Fruit fly (Drosophila melanogaster) whole organism, embryonic: Measurements from ENCODE around the gene Tre1.

Experiments used
- Abd-B ChIP-seq: fragments of 200-800 bp; sonication (Bioruptor generic); optimal IDR thresholded peaks from 2 replicates; lab custom pipeline; 2018; ENCODE audit warnings: missing biosample characterization, mild to moderate bottlenecking, missing genetic modification characterization, moderate library complexity
- Bteb2 ChIP-seq: fragments of 200-800 bp; sonication (Bioruptor generic); optimal IDR thresholded peaks from 2 replicates; lab custom pipeline; 2016; ENCODE audit warnings: missing biosample characterization, missing genetic modification characterization
- CG10366 ChIP-seq: fragments of 200-800 bp; sonication (Bioruptor generic); IDR thresholded peaks from 2 replicates; pipeline ENCODE4 v1.3.6; 2022; ENCODE audit warnings: missing biosample characterization, missing genetic modification characterization
- CG11504 ChIP-seq: fragments of 200-800 bp; sonication (Bioruptor generic); optimal IDR thresholded peaks from 3 replicates; lab custom pipeline; 2019; ENCODE audit warnings: missing biosample characterization, mild to moderate bottlenecking, missing genetic modification characterization, moderate library complexity
- CG12071 ChIP-seq: fragments of 200-800 bp; sonication (Bioruptor generic); optimal IDR thresholded peaks from 3 replicates; lab custom pipeline; 2018; ENCODE audit warnings: missing biosample characterization, mild to moderate bottlenecking, missing genetic modification characterization
- CG12299 ChIP-seq: fragments of 200-800 bp; sonication (Bioruptor generic); optimal IDR thresholded peaks from 2 replicates; lab custom pipeline; 2018; ENCODE audit warnings: missing biosample characterization, mild to moderate bottlenecking, missing genetic modification characterization
- CG13775 ChIP-seq: fragments of 200-800 bp; sonication (Bioruptor generic); optimal IDR thresholded peaks from 3 replicates; lab custom pipeline; 2017; ENCODE audit warnings: missing biosample characterization, mild to moderate bottlenecking, missing genetic modification characterization
- CG15011 ChIP-seq: fragments of 200-800 bp; sonication (Bioruptor generic); optimal IDR thresholded peaks from 3 replicates; lab custom pipeline; 2018; ENCODE audit warnings: missing biosample characterization, mild to moderate bottlenecking, missing genetic modification characterization
- CG17612 ChIP-seq: fragments of 200-800 bp; sonication (Bioruptor generic); IDR thresholded peaks from 2 replicates; pipeline ENCODE4 v1.3.6; 2022; ENCODE audit warnings: missing biosample characterization, missing genetic modification characterization
- CG18764 ChIP-seq: fragments of 200-800 bp; sonication (Bioruptor generic); optimal IDR thresholded peaks from 3 replicates; lab custom pipeline; 2016; ENCODE audit warnings: missing biosample characterization, missing genetic modification characterization
- CG2199 ChIP-seq: fragments of 200-800 bp; sonication (Bioruptor generic); IDR thresholded peaks from 3 replicates; pipeline ENCODE4 v1.3.6; 2022; ENCODE audit warnings: missing biosample characterization, missing genetic modification characterization
- CG3065 ChIP-seq: fragments of 200-800 bp; sonication (Bioruptor generic); optimal IDR thresholded peaks from 2 replicates; lab custom pipeline; 2016; ENCODE audit warnings: missing biosample characterization, missing genetic modification characterization
- CG31365 ChIP-seq: fragments of 200-800 bp; sonication (Bioruptor generic); optimal IDR thresholded peaks from 2 replicates; lab custom pipeline; 2018; ENCODE audit warnings: missing biosample characterization, mild to moderate bottlenecking, missing genetic modification characterization
- CG34224 ChIP-seq: fragments of 200-800 bp; sonication (Bioruptor generic); IDR thresholded peaks from 3 replicates; pipeline ENCODE4 v1.3.6; 2022; ENCODE audit warnings: missing biosample characterization, missing genetic modification characterization; ENCODE audit not compliant: partially characterized antibody
- CG4328 ChIP-seq: fragments of 200-800 bp; sonication (Bioruptor generic); optimal IDR thresholded peaks from 3 replicates; lab custom pipeline; 2017; ENCODE audit warnings: missing biosample characterization, missing genetic modification reagents, missing genetic modification characterization
- CG4360 ChIP-seq: fragments of 200-800 bp; sonication (Bioruptor generic); IDR thresholded peaks from 2 replicates; pipeline ENCODE4 v1.3.6; 2022; ENCODE audit warnings: missing biosample characterization, missing genetic modification characterization
- CG6689 ChIP-seq: fragments of 200-800 bp; sonication (Bioruptor generic); IDR thresholded peaks from 2 replicates; pipeline ENCODE4 v1.3.6; 2022; ENCODE audit warnings: missing biosample characterization, missing genetic modification characterization
- CG8281 ChIP-seq: fragments of 200-800 bp; sonication (Bioruptor generic); optimal IDR thresholded peaks from 2 replicates; lab custom pipeline; 2018; ENCODE audit warnings: missing biosample characterization, mild to moderate bottlenecking, missing genetic modification characterization, moderate library complexity
- CG9609 ChIP-seq: fragments of 200-800 bp; sonication (Bioruptor generic); optimal IDR thresholded peaks from 3 replicates; lab custom pipeline; 2016; ENCODE audit warnings: missing biosample characterization, missing genetic modification characterization
- CTCF ChIP-seq: fragments of 200-800 bp; sonication (Bioruptor generic); optimal IDR thresholded peaks from 2 replicates; lab custom pipeline; 2017; ENCODE audit warnings: missing biosample characterization, mild to moderate bottlenecking, missing genetic modification characterization, moderate library complexity
- D19A ChIP-seq: fragments of 200-800 bp; optimal IDR thresholded peaks from 3 replicates; lab custom pipeline; 2019; ENCODE audit warnings: missing biosample characterization, mild to moderate bottlenecking, missing genetic modification characterization, moderate library complexity
- H2.0 ChIP-seq: fragments of 200-800 bp; sonication (Bioruptor generic); IDR thresholded peaks from 2 replicates; pipeline ENCODE4 v1.3.6; 2022; ENCODE audit warnings: missing biosample characterization, missing genetic modification characterization
- Oli ChIP-seq: fragments of 200-800 bp; sonication (Bioruptor generic); optimal IDR thresholded peaks from 2 replicates; lab custom pipeline; 2018; ENCODE audit warnings: missing biosample characterization, mild to moderate bottlenecking, missing genetic modification characterization, moderate library complexity
- Sox102F ChIP-seq: fragments of 200-800 bp; sonication (Bioruptor generic); optimal IDR thresholded peaks from 2 replicates; lab custom pipeline; 2018; ENCODE audit warnings: missing biosample characterization, mild to moderate bottlenecking, missing genetic modification characterization, moderate library complexity
- Stat92E ChIP-seq, 3 experiments: fragments of >200 bp in 2 of 3; fragments of 200-800 bp in 1 of 3; sonication (Bioruptor generic) in 1 of 3; optimal IDR thresholded peaks; 2 replicates each; lab custom pipeline; 2017 to 2019; ENCODE audit warnings: missing biosample characterization in 3 of 3, missing genetic modification characterization in 3 of 3, mild to moderate bottlenecking in 1 of 3, moderate library complexity in 1 of 3
- Usf ChIP-seq: fragments of 200-800 bp; sonication (Bioruptor generic); optimal IDR thresholded peaks from 2 replicates; lab custom pipeline; 2017; ENCODE audit warnings: missing genotype, missing biosample characterization, missing genetic modification characterization
- YL-1 ChIP-seq: fragments of 200-800 bp; sonication (Bioruptor generic); optimal IDR thresholded peaks from 3 replicates; lab custom pipeline; 2017; ENCODE audit warnings: missing biosample characterization, mild to moderate bottlenecking, missing genetic modification characterization
- al ChIP-seq: fragments of 200-800 bp; sonication (Bioruptor generic); IDR thresholded peaks from 2 replicates; pipeline ENCODE4 v1.3.6; 2022; ENCODE audit warnings: missing biosample characterization, missing genetic modification characterization
- amos ChIP-seq: fragments of 200-800 bp; sonication (Bioruptor generic); IDR thresholded peaks from 2 replicates; pipeline ENCODE4 v1.3.6; 2022; ENCODE audit warnings: missing biosample characterization, missing genetic modification characterization; ENCODE audit not compliant: partially characterized antibody
- bab2 ChIP-seq: fragments of 200-800 bp; sonication (Bioruptor generic); optimal IDR thresholded peaks from 2 replicates; lab custom pipeline; 2016; ENCODE audit warnings: missing biosample characterization, missing genetic modification characterization
- chinmo ChIP-seq: fragments of 200-800 bp; sonication (Bioruptor generic); IDR thresholded peaks from 4 replicates; pipeline ENCODE4 v1.3.6; 2022; ENCODE audit warnings: missing biosample characterization, missing genetic modification characterization; ENCODE audit not compliant: partially characterized antibody
- chn ChIP-seq: fragments of 200-800 bp; sonication (Bioruptor generic); optimal IDR thresholded peaks from 2 replicates; lab custom pipeline; 2016; ENCODE audit warnings: missing biosample characterization, missing genetic modification characterization
- ci ChIP-seq: fragments of 200-800 bp; sonication (Bioruptor generic); IDR thresholded peaks from 3 replicates; pipeline ENCODE4 v1.3.6; 2022; ENCODE audit warnings: missing biosample characterization, missing genetic modification characterization
- ems ChIP-seq: fragments of 200-800 bp; sonication (Bioruptor generic); optimal IDR thresholded peaks from 3 replicates; lab custom pipeline; 2016; ENCODE audit warnings: missing biosample characterization, missing genetic modification characterization
- gfzf ChIP-seq: fragments of 200-800 bp; sonication (Bioruptor generic); optimal IDR thresholded peaks from 2 replicates; lab custom pipeline; 2016; ENCODE audit warnings: missing biosample characterization, mild to moderate bottlenecking, missing genetic modification characterization, moderate library complexity
- hb ChIP-seq: fragments of 200-800 bp; sonication (Bioruptor generic); IDR thresholded peaks from 3 replicates; pipeline ENCODE4 v1.3.6; 2022; ENCODE audit warnings: missing biosample characterization, missing genetic modification characterization; ENCODE audit not compliant: partially characterized antibody
- hkb ChIP-seq, 2 experiments: fragments of 200-800 bp in 1 of 2; fragments of >200 bp in 1 of 2; sonication (Bioruptor generic) in 1 of 2; IDR thresholded peaks in 1 of 2; optimal IDR thresholded peaks in 1 of 2; 2 replicates each; pipeline versions ENCODE4 v1.3.6 to Lab custom; 2017 to 2022; ENCODE audit warnings: missing biosample characterization in 1 of 2, missing genetic modification characterization in 1 of 2
- mirr ChIP-seq: fragments of 200-800 bp; sonication (Bioruptor generic); optimal IDR thresholded peaks from 3 replicates; lab custom pipeline; 2018; ENCODE audit warnings: missing biosample characterization, mild to moderate bottlenecking, missing genetic modification characterization
- nerfin-1 ChIP-seq: fragments of 200-800 bp; sonication (Bioruptor generic); optimal IDR thresholded peaks from 3 replicates; lab custom pipeline; 2019; ENCODE audit warnings: missing biosample characterization, mild to moderate bottlenecking, missing genetic modification characterization, moderate library complexity
- nmo ChIP-seq: fragments of 200-800 bp; sonication (Bioruptor generic); optimal IDR thresholded peaks from 2 replicates; lab custom pipeline; 2018; ENCODE audit warnings: missing biosample characterization, mild to moderate bottlenecking, missing genetic modification characterization, moderate library complexity
- peb ChIP-seq: fragments of 200-800 bp; sonication (Bioruptor generic); IDR thresholded peaks from 2 replicates; pipeline ENCODE4 v1.3.6; 2022; ENCODE audit warnings: missing biosample characterization, missing genetic modification characterization
- pros ChIP-seq: fragments of 200-800 bp; sonication (Bioruptor generic); optimal IDR thresholded peaks from 3 replicates; lab custom pipeline; 2019; ENCODE audit warnings: missing biosample characterization, mild to moderate bottlenecking, missing genetic modification characterization, moderate library complexity
- shn ChIP-seq: fragments of 200-800 bp; sonication (Bioruptor generic); optimal IDR thresholded peaks from 3 replicates; lab custom pipeline; 2016; ENCODE audit warnings: missing biosample characterization, missing genetic modification characterization
- sima ChIP-seq: fragments of 200-800 bp; sonication (Bioruptor generic); optimal IDR thresholded peaks from 2 replicates; lab custom pipeline; 2016; ENCODE audit warnings: missing biosample characterization, missing genetic modification characterization
- tna ChIP-seq: fragments of 200-800 bp; sonication (Bioruptor generic); IDR thresholded peaks from 2 replicates; pipeline ENCODE4 v1.3.6; 2022; ENCODE audit warnings: missing biosample characterization, missing genetic modification characterization; ENCODE audit not compliant: partially characterized antibody
- tup ChIP-seq: fragments of 200-800 bp; sonication (Bioruptor generic); optimal IDR thresholded peaks from 2 replicates; lab custom pipeline; 2016; ENCODE audit warnings: missing biosample characterization, mild to moderate bottlenecking, missing genetic modification characterization, moderate library complexity
- vfl ChIP-seq: fragments of 200-800 bp; sonication (Bioruptor generic); optimal IDR thresholded peaks from 2 replicates; lab custom pipeline; 2016; ENCODE audit warnings: missing biosample characterization, missing genetic modification characterization
- vnd ChIP-seq: fragments of 200-800 bp; sonication (Bioruptor generic); IDR thresholded peaks from 3 replicates; pipeline ENCODE4 v1.3.6; 2022; ENCODE audit warnings: missing biosample characterization, missing genetic modification characterization; ENCODE audit not compliant: partially characterized antibody
- zen2 ChIP-seq: fragments of 200-800 bp; sonication (Bioruptor generic); IDR thresholded peaks from 3 replicates; pipeline ENCODE4 v1.3.6; 2022; ENCODE audit warnings: missing biosample characterization, missing genetic modification characterization; ENCODE audit not compliant: partially characterized antibody

Gene Tre1

DNA sequence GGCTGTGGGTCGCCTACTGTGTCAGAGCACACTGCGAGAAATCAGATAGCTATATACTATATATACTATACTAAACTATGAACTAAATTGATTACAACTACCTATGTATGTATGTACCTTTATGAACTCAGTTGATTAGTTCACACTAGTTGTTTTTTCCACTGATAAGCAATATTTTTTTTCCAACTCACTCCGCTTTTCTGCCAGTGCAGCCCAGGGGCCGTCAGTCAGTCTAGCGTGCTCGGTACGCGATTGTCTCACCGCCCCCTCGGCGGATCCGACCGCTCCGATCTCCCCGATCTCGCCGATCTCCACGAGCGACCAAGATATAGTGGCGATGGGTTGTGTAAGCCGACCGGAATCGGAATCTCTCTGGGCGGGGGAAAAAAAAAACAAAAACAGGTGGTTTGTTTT lies 26.1 kb upstream of the Tre1 start (continued):
- TF ChIP-seq tup (GFP tag; lab: Kevin White, UChicago), result peak; percentile 65
- TF ChIP-seq CG17612, result peak; percentile 86
- TF ChIP-seq chn, result peak; percentile 22
- peak; percentile 28 for TF ChIP-seq vfl
- TF ChIP-seq YL-1, result no peak
- TF ChIP-seq chinmo (GFP tag; lab: Robert Waterston, UW), result 0 out of 4 replicates have a peak, but pooled peaks have one; percentile 22
- TF ChIP-seq ems (GFP tag; lab: Kevin White, UChicago), result peak; percentile 71
- TF ChIP-seq D19A (tag; lab: Kevin White, UChicago), result peak; percentile 72
- TF ChIP-seq nerfin-1, result peak; percentile 62
- peak; percentile 80 for TF ChIP-seq H2.0 (GFP tag; lab: Robert Waterston, UW)
- TF ChIP-seq zen2 (GFP tag; lab: Robert Waterston, UW), result no peak
- peak; percentile 60 for TF ChIP-seq CG31365 (tag; lab: Kevin White, UChicago)
- TF ChIP-seq al (GFP tag; lab: Robert Waterston, UW), result peak; percentile 93
- TF ChIP-seq amos (GFP tag; lab: Robert Waterston, UW), result no peak
- peak; percentile 95 for TF ChIP-seq ci (GFP tag; lab: Robert Waterston, UW)
- peak; percentile 82 for TF ChIP-seq peb (GFP tag; lab: Robert Waterston, UW)
- peak; percentile 21 for TF ChIP-seq mirr
- TF ChIP-seq shn, result peak; percentile 62
- TF ChIP-seq CG9609 (GFP tag; lab: Kevin White, UChicago), result peak; percentile 29
- peak; percentile 57 for TF ChIP-seq Abd-B (GFP tag; lab: Kevin White, UChicago)
- no peak for TF ChIP-seq tna (GFP tag; lab: Robert Waterston, UW)
- peak; percentile 86 for TF ChIP-seq CG12071 (GFP tag; lab: Kevin White, UChicago)
- peak; percentile 60 for TF ChIP-seq CG13775 (GFP tag; lab: Kevin White, UChicago)
- peak; percentile 45 for TF ChIP-seq bab2 (GFP tag; lab: Kevin White, UChicago)
- no peak for TF ChIP-seq sima (GFP tag; lab: Kevin White, UChicago)
- TF ChIP-seq nmo (GFP tag; lab: Kevin White, UChicago), result peak; percentile 79
- TF ChIP-seq Stat92E (GFP tag; optimal IDR thresholded peaks at IDR 0.05; lab: Kevin White, UChicago), result no peak
- TF ChIP-seq CG12299, result peak; percentile 48
- TF ChIP-seq CG6689 (GFP tag; lab: Robert Waterston, UW), result peak; percentile 93
- TF ChIP-seq CG18764 (GFP tag; lab: Kevin White, UChicago), result peak; percentile 58
- no peak for TF ChIP-seq CG2199 (GFP tag; lab: Robert Waterston, UW)
- TF ChIP-seq CTCF (GFP tag; lab: Kevin White, UChicago), result peak; percentile 36
- TF ChIP-seq CG8281 (tag; lab: Kevin White, UChicago), result peak; percentile 57
- peak; percentile 59; the same call in 1 of the 2 replicates for TF ChIP-seq CG4360
- TF ChIP-seq CG3065 (GFP tag; lab: Kevin White, UChicago), result no peak
- no peak for TF ChIP-seq vnd (GFP tag; lab: Robert Waterston, UW)
- TF ChIP-seq hkb (optimal IDR thresholded peaks at IDR 0.05; lab: Kevin White, UChicago), result no peak
- TF ChIP-seq hkb (GFP tag; IDR thresholded peaks at IDR 0.05; lab: Robert Waterston, UW), result peak; percentile 92
- no peak for TF ChIP-seq CG34224 (GFP tag; lab: Robert Waterston, UW)
- TF ChIP-seq Sox102F (GFP tag; lab: Kevin White, UChicago), result peak; percentile 88
- TF ChIP-seq CG10366 (GFP tag; lab: Robert Waterston, UW), result peak; percentile 82
- TF ChIP-seq Bteb2, result peak; percentile 67
- TF ChIP-seq CG11504, result peak; percentile 92
- TF ChIP-seq hb (GFP tag; lab: Robert Waterston, UW), result no peak
- no peak for TF ChIP-seq Usf
- peak; percentile 73 for TF ChIP-seq CG15011 (GFP tag; lab: Kevin White, UChicago)
- TF ChIP-seq gfzf (GFP tag; lab: Kevin White, UChicago), result no peak
- TF ChIP-seq Oli, result peak; percentile 82
- peak; percentile 69 for TF ChIP-seq CG4328 (GFP tag; lab: Kevin White, UChicago)
- no peak for TF ChIP-seq pros (GFP tag; lab: Kevin White, UChicago)
